Worm (Caenorhabditis elegans) whole organism, L2 larva: ENCODE measurements around the gene ccep-97.

Experiments
- C34F6.9 ChIP-seq: fragments of 150-350 bp; optimal IDR thresholded peaks from 2 replicates; lab custom pipeline; 2014; ENCODE audit warnings: missing biosample characterization, missing genetic modification characterization
- ama-1 ChIP-seq: fragments of 150-350 bp; optimal IDR thresholded peaks from 2 replicates; lab custom pipeline; 2018; ENCODE audit warnings: inconsistent platforms
- egl-27 ChIP-seq: sonication (generic microtip); optimal IDR thresholded peaks from 3 replicates; lab custom pipeline; 2017; ENCODE audit warnings: missing biosample characterization, missing genetic modification reagents, missing genetic modification characterization
- lin-13 ChIP-seq: fragments of 150-350 bp; optimal IDR thresholded peaks from 2 replicates; lab custom pipeline; 2014; ENCODE audit warnings: missing biosample characterization, missing genetic modification reagents, missing genetic modification characterization
- lin-39 ChIP-seq: fragments of 150-350 bp; optimal IDR thresholded peaks from 2 replicates; lab custom pipeline; 2014; ENCODE audit warnings: missing biosample characterization, missing genetic modification reagents, missing genetic modification characterization
- mdl-1 ChIP-seq, 2 experiments: fragments of 150-350 bp in 1 of 2; sonication (generic microtip) in 1 of 2; optimal IDR thresholded peaks; 2 replicates each; lab custom pipeline; 2017; ENCODE audit warnings: missing biosample characterization in 2 of 2, missing genetic modification characterization in 2 of 2
- nhr-129 ChIP-seq: fragments of 150-350 bp; optimal IDR thresholded peaks from 2 replicates; lab custom pipeline; 2014; ENCODE audit warnings: missing biosample characterization, missing genetic modification characterization
- nhr-23 ChIP-seq: fragments of 150-350 bp; optimal IDR thresholded peaks from 2 replicates; lab custom pipeline; 2014; ENCODE audit warnings: missing biosample characterization, missing genetic modification reagents, missing genetic modification characterization
- nhr-237 ChIP-seq: fragments of 150-350 bp; optimal IDR thresholded peaks from 2 replicates; lab custom pipeline; 2014; ENCODE audit warnings: missing biosample characterization, missing genetic modification characterization
- unc-55 ChIP-seq: fragments of 150-350 bp; sonication (generic microtip); optimal IDR thresholded peaks from 3 replicates; lab custom pipeline; 2014; ENCODE audit warnings: missing biosample characterization, missing genetic modification reagents, missing genetic modification characterization
- ztf-1 ChIP-seq: fragments of 200-800 bp; sonication (Bioruptor generic); conservative IDR thresholded peaks from 2 replicates; pipeline ENCODE4 v1.3.6; 2022; ENCODE audit warnings: missing genetic modification characterization, missing compliant biosample characterization
- ztf-11 ChIP-seq: sonication (generic microtip); optimal IDR thresholded peaks from 2 replicates; lab custom pipeline; 2017; ENCODE audit warnings: missing biosample characterization, missing genetic modification characterization
- ztf-4 ChIP-seq: fragments of 150-350 bp; optimal IDR thresholded peaks from 2 replicates; lab custom pipeline; 2014; ENCODE audit warnings: missing biosample characterization, missing genetic modification characterization

ccep-97 gene

ce11 chrV:4766501-4766900 is 52.0 kb downstream of the ccep-97 start, which contains the start of gene C18G1.8:
Gene C18G1.8, minus strand, starts transcription at chrV:4766601.
- no peak for TF ChIP-seq C34F6.9
- TF ChIP-seq ztf-11, result no peak
- no peak for TF ChIP-seq ztf-1
- TF ChIP-seq mdl-1 (tag; optimal IDR thresholded peaks at IDR 0.05; lab: Kevin White, UChicago), result no peak
- no peak for TF ChIP-seq unc-55 (GFP tag; lab: Kevin White, UChicago)
- TF ChIP-seq nhr-23 (tag; lab: Kevin White, UChicago), result no peak
- TF ChIP-seq ama-1 (lab: Kevin White, UChicago), result no peak
- no peak for TF ChIP-seq egl-27 (tag; lab: Kevin White, UChicago)
- no peak for TF ChIP-seq nhr-237 (tag; lab: Kevin White, UChicago)
- TF ChIP-seq ztf-4 (tag; lab: Kevin White, UChicago), result no peak
- TF ChIP-seq lin-13 (GFP tag; lab: Kevin White, UChicago), result no peak
- no peak for TF ChIP-seq lin-39 (tag; lab: Kevin White, UChicago)
- no peak for TF ChIP-seq nhr-129
